Fruit fly (Drosophila melanogaster): ENCODE data around the gene swa.
A peak's percentile ranks its signal among the peaks of the same experiment; 100 is the strongest.

- no peak for TF ChIP-seq Rel (GFP tag; optimal IDR thresholded peaks at IDR 0.05)
- peak; percentile 42 for TF ChIP-seq Rel (tag; optimal IDR thresholded peaks at IDR 0.05)
- TF ChIP-seq ey (GFP tag; optimal IDR thresholded peaks at IDR 0.05): peak; percentile 57
- TF ChIP-seq sv (GFP tag; optimal IDR thresholded peaks at IDR 0.05): peak; percentile 66
Measured at dm6 chrX:6340593-6341068, 24.9 kb downstream of the swa start.
